Fruit fly (Drosophila melanogaster) whole organism, embryonic: Measurements from ENCODE around the gene Cep135.

Experiments
- BEAF-32 ChIP-seq: fragments of 200-800 bp; sonication (Bioruptor generic); optimal IDR thresholded peaks from 3 replicates; lab custom pipeline; 2017; ENCODE audit warnings: missing biosample characterization, missing genetic modification characterization, mild to moderate bottlenecking, moderate library complexity, missing genetic modification reagents
- C15 ChIP-seq: fragments of 200-800 bp; sonication (Bioruptor generic); IDR thresholded peaks from 3 replicates; pipeline ENCODE4 v1.3.6; 2022; ENCODE audit warnings: missing biosample characterization, missing genetic modification characterization
- CG11723 ChIP-seq: fragments of 200-800 bp; sonication (Bioruptor generic); optimal IDR thresholded peaks from 2 replicates; lab custom pipeline; 2017; ENCODE audit warnings: missing biosample characterization, mild to moderate bottlenecking, missing genetic modification characterization
- CG12071 ChIP-seq: fragments of 200-800 bp; sonication (Bioruptor generic); optimal IDR thresholded peaks from 3 replicates; lab custom pipeline; 2018; ENCODE audit warnings: missing biosample characterization, mild to moderate bottlenecking, missing genetic modification characterization
- CG13775 ChIP-seq: fragments of 200-800 bp; sonication (Bioruptor generic); optimal IDR thresholded peaks from 3 replicates; lab custom pipeline; 2017; ENCODE audit warnings: missing biosample characterization, mild to moderate bottlenecking, missing genetic modification characterization
- CG15073 ChIP-seq: fragments of 200-800 bp; sonication (Bioruptor generic); optimal IDR thresholded peaks from 2 replicates; lab custom pipeline; 2016; ENCODE audit warnings: missing biosample characterization, missing genetic modification characterization
- CG1602 ChIP-seq: fragments of 200-800 bp; sonication (Bioruptor generic); optimal IDR thresholded peaks from 3 replicates; lab custom pipeline; 2016; ENCODE audit warnings: missing biosample characterization, missing genetic modification characterization
- CG17359 ChIP-seq: fragments of 200-800 bp; sonication (Bioruptor generic); optimal IDR thresholded peaks from 3 replicates; lab custom pipeline; 2018; ENCODE audit warnings: missing biosample characterization, mild to moderate bottlenecking, missing genetic modification characterization, moderate library complexity
- CG1832 ChIP-seq: fragments of 200-800 bp; sonication (Bioruptor generic); optimal IDR thresholded peaks from 2 replicates; lab custom pipeline; 2017; ENCODE audit warnings: missing biosample characterization, mild to moderate bottlenecking, missing genetic modification characterization, inconsistent platforms
- CG18619 ChIP-seq: fragments of 200-800 bp; sonication (Bioruptor generic); optimal IDR thresholded peaks from 3 replicates; lab custom pipeline; 2017; ENCODE audit warnings: missing biosample characterization, mild to moderate bottlenecking, missing genetic modification characterization
- CG2202 ChIP-seq: fragments of 200-800 bp; sonication (Bioruptor generic); optimal IDR thresholded peaks from 2 replicates; lab custom pipeline; 2018; ENCODE audit warnings: missing biosample characterization, mild to moderate bottlenecking, missing genetic modification characterization
- CG31388 ChIP-seq: fragments of 200-800 bp; sonication (Bioruptor generic); optimal IDR thresholded peaks from 2 replicates; lab custom pipeline; 2016; ENCODE audit warnings: missing biosample characterization, missing genetic modification characterization
- CG3281 ChIP-seq: fragments of 200-800 bp; sonication (Bioruptor generic); optimal IDR thresholded peaks from 3 replicates; lab custom pipeline; 2017; ENCODE audit warnings: missing biosample characterization, mild to moderate bottlenecking, missing genetic modification characterization
- CG7357 ChIP-seq: fragments of 200-800 bp; sonication (Bioruptor generic); IDR thresholded peaks from 3 replicates; pipeline ENCODE4 v1.3.6; 2022; ENCODE audit warnings: missing biosample characterization, missing genetic modification characterization
- CG7372 ChIP-seq: fragments of 200-800 bp; sonication (Bioruptor generic); IDR thresholded peaks from 2 replicates; pipeline ENCODE4 v1.3.6; 2022; ENCODE audit warnings: missing biosample characterization, missing genetic modification characterization
- CG9727 ChIP-seq: fragments of 200-800 bp; sonication (Bioruptor generic); optimal IDR thresholded peaks from 3 replicates; lab custom pipeline; 2017; ENCODE audit warnings: missing biosample characterization, mild to moderate bottlenecking, missing genetic modification characterization
- D ChIP-seq, 2 experiments: fragments of 200-800 bp in 1 of 2; fragments of >200 bp in 1 of 2; sonication (Bioruptor generic) in 1 of 2; optimal IDR thresholded peaks; 2 replicates in 1 of 2; 3 replicates in 1 of 2; lab custom pipeline; 2017; ENCODE audit warnings: mild to moderate bottlenecking in 1 of 2, missing biosample characterization in 1 of 2, missing genetic modification characterization in 1 of 2, missing genetic modification reagents in 1 of 2
- Fer1 ChIP-seq: fragments of 200-800 bp; sonication (Bioruptor generic); optimal IDR thresholded peaks from 2 replicates; lab custom pipeline; 2017; ENCODE audit warnings: missing biosample characterization, mild to moderate bottlenecking, missing genetic modification characterization
- Fer3 ChIP-seq: fragments of 200-800 bp; sonication (Bioruptor generic); optimal IDR thresholded peaks from 2 replicates; lab custom pipeline; 2018; ENCODE audit warnings: missing biosample characterization, mild to moderate bottlenecking, missing genetic modification characterization, moderate library complexity
- Hmr ChIP-seq: fragments of 200-800 bp; sonication (Bioruptor generic); optimal IDR thresholded peaks from 3 replicates; lab custom pipeline; 2017; ENCODE audit warnings: mild to moderate bottlenecking, missing biosample characterization, missing genetic modification reagents, missing genetic modification characterization
- Hr3 ChIP-seq: fragments of 200-800 bp; sonication (Bioruptor generic); optimal IDR thresholded peaks from 3 replicates; lab custom pipeline; 2016; ENCODE audit warnings: missing biosample characterization, missing genetic modification characterization
- Hsf ChIP-seq: fragments of 200-800 bp; sonication (Bioruptor generic); optimal IDR thresholded peaks from 3 replicates; lab custom pipeline; 2016; ENCODE audit warnings: missing biosample characterization, missing genetic modification characterization
- Jarid2 ChIP-seq: fragments of 200-800 bp; sonication (Bioruptor generic); optimal IDR thresholded peaks from 3 replicates; lab custom pipeline; 2017; ENCODE audit warnings: mild to moderate bottlenecking, missing biosample characterization, missing genetic modification reagents, missing genetic modification characterization
- Med ChIP-seq: fragments of 200-800 bp; sonication (Bioruptor generic); peaks from one replicate; lab custom pipeline; 2016; ENCODE audit warnings: missing biosample characterization, missing genetic modification characterization, mild to moderate bottlenecking, inconsistent platforms, moderate library complexity
- Myb ChIP-seq: fragments of 200-800 bp; sonication (Bioruptor generic); optimal IDR thresholded peaks from 2 replicates; lab custom pipeline; 2016; ENCODE audit warnings: missing biosample characterization, missing genetic modification characterization
- NC2β ChIP-seq: fragments of 200-800 bp; sonication (Bioruptor generic); optimal IDR thresholded peaks from 2 replicates; lab custom pipeline; 2016; ENCODE audit warnings: missing biosample characterization, missing genetic modification characterization
- Neu2 ChIP-seq: fragments of 200-800 bp; sonication (Bioruptor generic); optimal IDR thresholded peaks from 3 replicates; lab custom pipeline; 2016; ENCODE audit warnings: missing biosample characterization, missing genetic modification characterization, borderline replicate concordance
- Opbp ChIP-seq: fragments of 200-800 bp; sonication (Bioruptor generic); IDR thresholded peaks from 3 replicates; pipeline ENCODE4 v1.3.6; 2022; ENCODE audit warnings: missing biosample characterization, missing genetic modification characterization; ENCODE audit not compliant: partially characterized antibody
- Scr ChIP-seq: fragments of 200-800 bp; sonication (Bioruptor generic); IDR thresholded peaks from 2 replicates; pipeline ENCODE4 v1.3.6; 2022; ENCODE audit warnings: missing biosample characterization, missing genetic modification characterization; ENCODE audit not compliant: partially characterized antibody
- Usf ChIP-seq: fragments of 200-800 bp; sonication (Bioruptor generic); optimal IDR thresholded peaks from 2 replicates; lab custom pipeline; 2017; ENCODE audit warnings: missing genotype, missing biosample characterization, missing genetic modification characterization
- YL-1 ChIP-seq: fragments of 200-800 bp; sonication (Bioruptor generic); optimal IDR thresholded peaks from 3 replicates; lab custom pipeline; 2017; ENCODE audit warnings: missing biosample characterization, mild to moderate bottlenecking, missing genetic modification characterization
- abd-A ChIP-seq: fragments of 200-800 bp; sonication (Bioruptor generic); optimal IDR thresholded peaks from 3 replicates; lab custom pipeline; 2019; ENCODE audit warnings: missing biosample characterization, mild to moderate bottlenecking, missing genetic modification characterization, moderate library complexity
- amos ChIP-seq: fragments of 200-800 bp; sonication (Bioruptor generic); IDR thresholded peaks from 2 replicates; pipeline ENCODE4 v1.3.6; 2022; ENCODE audit warnings: missing biosample characterization, missing genetic modification characterization; ENCODE audit not compliant: partially characterized antibody
- caup ChIP-seq: fragments of 200-800 bp; sonication (Bioruptor generic); optimal IDR thresholded peaks from 3 replicates; lab custom pipeline; 2017; ENCODE audit warnings: missing biosample characterization, mild to moderate bottlenecking, missing genetic modification characterization, moderate library complexity; ENCODE audit not compliant: severe bottlenecking
- chinmo ChIP-seq: fragments of 200-800 bp; sonication (Bioruptor generic); IDR thresholded peaks from 4 replicates; pipeline ENCODE4 v1.3.6; 2022; ENCODE audit warnings: missing biosample characterization, missing genetic modification characterization; ENCODE audit not compliant: partially characterized antibody
- dimm ChIP-seq: fragments of 200-800 bp; sonication (Bioruptor generic); IDR thresholded peaks from 2 replicates; pipeline ENCODE4 v1.3.6; 2022; ENCODE audit warnings: missing biosample characterization, missing genetic modification characterization
- fd64A ChIP-seq: fragments of 200-800 bp; sonication (Bioruptor generic); optimal IDR thresholded peaks from 3 replicates; lab custom pipeline; 2018; ENCODE audit warnings: missing biosample characterization, mild to moderate bottlenecking, missing genetic modification characterization
- gcm ChIP-seq: fragments of 200-800 bp; sonication (Bioruptor generic); optimal IDR thresholded peaks from 2 replicates; lab custom pipeline; 2019; ENCODE audit warnings: missing biosample characterization, mild to moderate bottlenecking, missing genetic modification characterization, moderate library complexity
- h ChIP-seq: fragments of >200 bp; optimal IDR thresholded peaks from 2 replicates; lab custom pipeline; 2017
- lab ChIP-seq: fragments of 200-800 bp; sonication (Bioruptor generic); optimal IDR thresholded peaks from 3 replicates; lab custom pipeline; 2017; ENCODE audit warnings: missing biosample characterization, missing genetic modification characterization, mild to moderate bottlenecking, moderate library complexity, missing genetic modification reagents
- org-1 ChIP-seq: fragments of 200-800 bp; sonication (Bioruptor generic); optimal IDR thresholded peaks from 2 replicates; lab custom pipeline; 2017; ENCODE audit warnings: missing biosample characterization, missing genetic modification characterization
- pho ChIP-seq: fragments of 200-800 bp; sonication (Bioruptor generic); optimal IDR thresholded peaks from 2 replicates; lab custom pipeline; 2016; ENCODE audit warnings: missing biosample characterization, missing genetic modification characterization
- pita ChIP-seq: fragments of 200-800 bp; sonication (Bioruptor generic); optimal IDR thresholded peaks from 2 replicates; lab custom pipeline; 2017; ENCODE audit warnings: missing biosample characterization, mild to moderate bottlenecking, missing genetic modification characterization
- row ChIP-seq: fragments of 200-800 bp; sonication (Bioruptor generic); IDR thresholded peaks from 3 replicates; pipeline ENCODE4 v1.3.6; 2022; ENCODE audit warnings: missing biosample characterization, missing genetic modification characterization
- schlank ChIP-seq: fragments of 200-800 bp; sonication (Bioruptor generic); optimal IDR thresholded peaks from 2 replicates; lab custom pipeline; 2018; ENCODE audit warnings: missing biosample characterization, mild to moderate bottlenecking, missing genetic modification characterization
- sens ChIP-seq: fragments of 200-800 bp; sonication (Bioruptor generic); peaks from one replicate; lab custom pipeline; 2016; ENCODE audit warnings: missing biosample characterization, missing genetic modification characterization
- so ChIP-seq: fragments of 200-800 bp; sonication (Bioruptor generic); IDR thresholded peaks from 3 replicates; pipeline ENCODE4 v1.3.6; 2022; ENCODE audit warnings: missing biosample characterization, missing genetic modification characterization
- ttk ChIP-seq: fragments of 200-800 bp; sonication (Bioruptor generic); IDR thresholded peaks from 2 replicates; pipeline ENCODE4 v2.1.2; 2022; ENCODE audit warnings: missing biosample characterization, missing genetic modification characterization
- unpg ChIP-seq: fragments of 200-800 bp; sonication (Bioruptor generic); optimal IDR thresholded peaks from 3 replicates; lab custom pipeline; 2018; ENCODE audit warnings: missing biosample characterization, mild to moderate bottlenecking, missing genetic modification characterization, moderate library complexity
- zen ChIP-seq: fragments of 200-800 bp; sonication (Bioruptor generic); optimal IDR thresholded peaks from 3 replicates; lab custom pipeline; 2018; ENCODE audit warnings: missing biosample characterization, mild to moderate bottlenecking, missing genetic modification characterization, moderate library complexity

Cep135 gene

dm6 chr3L:15150028-15150427, 33.5 kb downstream of the Cep135 start (continued):
- TF ChIP-seq YL-1 (GFP tag; lab: Kevin White, UChicago) (no peak), pita (GFP tag; lab: Kevin White, UChicago) (no peak), lab (peak; percentile 66), Myb (GFP tag; lab: Kevin White, UChicago) (no peak), row (no peak), gcm (GFP tag; lab: Kevin White, UChicago) (no peak), schlank (tag; lab: Kevin White, UChicago) (peak; percentile 0), Jarid2 (GFP tag; lab: Kevin White, UChicago) (no peak), Fer1 (GFP tag; lab: Kevin White, UChicago) (no peak), Hsf (GFP tag; lab: Kevin White, UChicago) (no peak), CG7372 (peak; percentile 61), NC2β (GFP tag; lab: Kevin White, UChicago) (no peak), so (no peak), CG3281 (peak; percentile 32), CG1832 (GFP tag; lab: Kevin White, UChicago) (no peak), Fer3 (tag; lab: Kevin White, UChicago) (no peak), CG15073 (GFP tag; lab: Kevin White, UChicago) (no peak), CG13775 (GFP tag; lab: Kevin White, UChicago) (no peak), CG31388 (no peak), Usf (GFP tag; lab: Kevin White, UChicago) (no peak), Neu2 (no peak), Opbp (no peak), dimm (GFP tag; lab: Robert Waterston, UW) (no peak), BEAF-32 (GFP tag; lab: Kevin White, UChicago) (no peak), Med (GFP tag; lab: Kevin White, UChicago) (peak; percentile 75), Hr3 (GFP tag; lab: Kevin White, UChicago) (no peak), caup (peak; percentile 39), CG2202 (no peak), CG18619 (GFP tag; lab: Kevin White, UChicago) (no peak), zen (tag; lab: Kevin White, UChicago) (no peak), abd-A (tag; lab: Kevin White, UChicago) (no peak), org-1 (no peak), CG1602 (GFP tag; lab: Kevin White, UChicago) (no peak), Scr (GFP tag; lab: Robert Waterston, UW) (no peak), fd64A (GFP tag; lab: Kevin White, UChicago) (no peak), pho (GFP tag; lab: Kevin White, UChicago) (no peak), chinmo (GFP tag; lab: Robert Waterston, UW) (no peak), CG12071 (GFP tag; lab: Kevin White, UChicago) (no peak), Hmr (GFP tag; lab: Kevin White, UChicago) (peak; percentile 37), amos (GFP tag; lab: Robert Waterston, UW) (no peak), unpg (GFP tag; lab: Kevin White, UChicago) (no peak), CG7357 (no peak), sens (GFP tag; lab: Kevin White, UChicago) (peak; percentile 71), C15 (GFP tag; lab: Robert Waterston, UW) (no peak), CG11723 (no peak), CG17359 (tag; lab: Kevin White, UChicago) (no peak), ttk (GFP tag; lab: Robert Waterston, UW) (no peak), h (lab: Kevin White, UChicago) (no peak), D (optimal IDR thresholded peaks at IDR 0.05; lab: Kevin White, UChicago) (no peak), D (GFP tag; optimal IDR thresholded peaks at IDR 0.05; lab: Kevin White, UChicago) (no peak), CG9727 (GFP tag; lab: Kevin White, UChicago) (no peak)
